Worm (Caenorhabditis elegans) whole organism, L4 larva: Measurements from ENCODE around the gene sra-29.
A peak's percentile ranks its signal among the peaks of the same experiment; 100 is the strongest.

ENCODE experiments used
- F49E8.2 ChIP-seq: sonication (generic microtip); optimal IDR thresholded peaks from 2 replicates; lab custom pipeline; 2016; ENCODE audit warnings: missing compliant biosample characterization, mild to moderate bottlenecking, missing genetic modification characterization, borderline replicate concordance
- R02D3.7 ChIP-seq: fragments of 150-350 bp; sonication (generic microtip); optimal IDR thresholded peaks from 3 replicates; lab custom pipeline; 2014; ENCODE audit warnings: missing biosample characterization, missing genetic modification characterization
- T26A8.4 ChIP-seq: fragments of 200-800 bp; sonication (Bioruptor generic); IDR thresholded peaks from 2 replicates; pipeline ENCODE4 v1.3.6; 2022; ENCODE audit warnings: missing genetic modification characterization, missing compliant biosample characterization
- ZK546.5 ChIP-seq, 2 experiments: sonication (generic microtip); optimal IDR thresholded peaks; 2 replicates each; lab custom pipeline; 2017; ENCODE audit warnings: missing biosample characterization in 2 of 2, missing genetic modification characterization in 2 of 2
- aha-1 ChIP-seq: fragments of 150-350 bp; peaks from one replicate; lab custom pipeline; 2014; ENCODE audit warnings: missing biosample characterization, missing genetic modification characterization
- ama-1 ChIP-seq: fragments of 150-350 bp; optimal IDR thresholded peaks from 2 replicates; lab custom pipeline; 2014; ENCODE audit warnings: inconsistent platforms, mixed read lengths
- attf-4 ChIP-seq: sonication (generic microtip); optimal IDR thresholded peaks from 3 replicates; lab custom pipeline; 2017; ENCODE audit warnings: missing biosample characterization, missing genetic modification characterization
- ceh-32 ChIP-seq: sonication (generic microtip); optimal IDR thresholded peaks from 2 replicates; lab custom pipeline; 2016; ENCODE audit warnings: mild to moderate bottlenecking, missing genetic modification characterization, missing compliant biosample characterization; ENCODE audit not compliant: poor library complexity
- ceh-44 ChIP-seq: fragments of 200-800 bp; sonication (Bioruptor generic); IDR thresholded peaks from 2 replicates; pipeline ENCODE4 v1.3.6; 2022; ENCODE audit warnings: missing genetic modification reagents, missing genetic modification characterization, missing compliant biosample characterization
- daf-12 ChIP-seq: fragments of 150-350 bp; optimal IDR thresholded peaks from 2 replicates; lab custom pipeline; 2014; ENCODE audit warnings: missing biosample characterization, missing genetic modification reagents, missing genetic modification characterization
- daf-19 ChIP-seq: fragments of 200-800 bp; sonication (Bioruptor generic); conservative IDR thresholded peaks from 2 replicates; pipeline ENCODE4 v1.3.6; 2022; ENCODE audit warnings: missing genetic modification characterization, missing compliant biosample characterization
- daf-8 ChIP-seq: fragments of 200-800 bp; sonication (Bioruptor generic); IDR thresholded peaks from 2 replicates; pipeline ENCODE4 v1.3.6; 2022; ENCODE audit warnings: missing genetic modification characterization, missing compliant biosample characterization
- egl-27 ChIP-seq: sonication (generic microtip); optimal IDR thresholded peaks from 3 replicates; lab custom pipeline; 2017; ENCODE audit warnings: missing biosample characterization, missing genetic modification reagents, missing genetic modification characterization
- egl-43 ChIP-seq: fragments of 200-800 bp; sonication (Bioruptor generic); IDR thresholded peaks from 2 replicates; pipeline ENCODE4 v1.3.6; 2022; ENCODE audit warnings: missing genetic modification reagents, missing genetic modification characterization, missing compliant biosample characterization
- fkh-10 ChIP-seq: fragments of 150-350 bp; optimal IDR thresholded peaks from 2 replicates; lab custom pipeline; 2014; ENCODE audit warnings: missing biosample characterization, missing genetic modification reagents, missing genetic modification characterization
- hif-1 ChIP-seq, 2 experiments: sonication (generic microtip); optimal IDR thresholded peaks; 2 replicates each; lab custom pipeline; 2016 to 2017; ENCODE audit warnings: missing compliant biosample characterization in 2 of 2, missing genetic modification characterization in 2 of 2, missing genetic modification reagents in 2 of 2, missing genotype in 2 of 2, mild to moderate bottlenecking in 1 of 2
- hlh-11 ChIP-seq: fragments of 200-800 bp; sonication (Bioruptor generic); optimal IDR thresholded peaks from 2 replicates; lab custom pipeline; 2018; ENCODE audit warnings: mild to moderate bottlenecking, missing genetic modification characterization, missing compliant biosample characterization
- hlh-30 ChIP-seq: sonication (generic microtip); optimal IDR thresholded peaks from 2 replicates; lab custom pipeline; 2017; ENCODE audit warnings: antibody characterized with exemption, mild to moderate bottlenecking, missing genetic modification characterization, missing compliant biosample characterization; ENCODE audit not compliant: insufficient read depth
- lin-13 ChIP-seq: fragments of 150-350 bp; optimal IDR thresholded peaks from 2 replicates; lab custom pipeline; 2014; ENCODE audit warnings: missing biosample characterization, missing genetic modification reagents, missing genetic modification characterization
- lin-15B ChIP-seq: fragments of 150-350 bp; sonication (generic microtip); optimal IDR thresholded peaks from 3 replicates; lab custom pipeline; 2014; ENCODE audit warnings: missing biosample characterization, missing genetic modification characterization
- lin-38 ChIP-seq: fragments of 200-800 bp; sonication (Bioruptor generic); IDR thresholded peaks from 2 replicates; pipeline ENCODE4 v1.3.6; 2022; ENCODE audit warnings: missing genetic modification reagents, missing genetic modification characterization, missing compliant biosample characterization
- lsy-2 ChIP-seq, 2 experiments: fragments of 150-350 bp in 1 of 2; sonication (generic microtip) in 1 of 2; optimal IDR thresholded peaks; 2 replicates each; lab custom pipeline; 2014 to 2017; ENCODE audit warnings: missing biosample characterization in 2 of 2, missing genetic modification characterization in 2 of 2
- madf-5 ChIP-seq, 2 experiments: fragments of 200-800 bp; sonication (Bioruptor generic); IDR thresholded peaks; 2 replicates each; pipeline ENCODE4 v1.3.6; 2022; ENCODE audit warnings: missing compliant biosample characterization in 2 of 2, missing genetic modification characterization in 2 of 2
- mep-1 ChIP-seq: fragments of 150-350 bp; sonication (generic microtip); optimal IDR thresholded peaks from 3 replicates; lab custom pipeline; 2014; ENCODE audit warnings: missing biosample characterization, missing genetic modification characterization
- mes-2 ChIP-seq: sonication (generic microtip); optimal IDR thresholded peaks from 2 replicates; lab custom pipeline; 2016; ENCODE audit warnings: missing genotype, mild to moderate bottlenecking, missing genetic modification characterization, missing compliant biosample characterization; ENCODE audit not compliant: poor library complexity, severe bottlenecking
- nhr-10 ChIP-seq: fragments of 150-350 bp; optimal IDR thresholded peaks from 2 replicates; lab custom pipeline; 2014; ENCODE audit warnings: missing biosample characterization, missing genetic modification characterization
- nhr-102 ChIP-seq: sonication (generic microtip); optimal IDR thresholded peaks from 2 replicates; lab custom pipeline; 2016; ENCODE audit warnings: mild to moderate bottlenecking, missing genetic modification characterization, moderate library complexity, missing compliant biosample characterization
- nhr-111 ChIP-seq: fragments of 200-800 bp; sonication (Bioruptor generic); optimal IDR thresholded peaks from 2 replicates; lab custom pipeline; 2018; ENCODE audit warnings: mild to moderate bottlenecking, missing genetic modification characterization, missing compliant biosample characterization
- nhr-28 ChIP-seq: fragments of 150-350 bp; optimal IDR thresholded peaks from 2 replicates; lab custom pipeline; 2014; ENCODE audit warnings: missing biosample characterization, missing genetic modification characterization
- nhr-42 ChIP-seq: fragments of 200-800 bp; sonication (Bioruptor generic); IDR thresholded peaks from 2 replicates; pipeline ENCODE4 v1.3.6; 2022; ENCODE audit warnings: missing genetic modification characterization, missing compliant biosample characterization
- nhr-6 ChIP-seq: fragments of 150-350 bp; optimal IDR thresholded peaks from 2 replicates; lab custom pipeline; 2014; ENCODE audit warnings: missing biosample characterization, missing genetic modification characterization
- nhr-76 ChIP-seq: fragments of 150-350 bp; optimal IDR thresholded peaks from 2 replicates; lab custom pipeline; 2014; ENCODE audit warnings: missing biosample characterization, missing genetic modification characterization
- sdz-12 ChIP-seq: fragments of 200-800 bp; sonication (Bioruptor generic); optimal IDR thresholded peaks from 2 replicates; lab custom pipeline; 2018; ENCODE audit warnings: mild to moderate bottlenecking, missing genetic modification characterization, missing compliant biosample characterization
- snpc-1.2 ChIP-seq: fragments of 200-800 bp; sonication (Bioruptor generic); IDR thresholded peaks from 2 replicates; pipeline ENCODE4 v1.3.6; 2022; ENCODE audit warnings: missing genetic modification reagents, missing genetic modification characterization, missing compliant biosample characterization
- tag-97 ChIP-seq: fragments of 200-800 bp; sonication (Bioruptor generic); IDR thresholded peaks from 2 replicates; pipeline ENCODE4 v1.3.6; 2022; ENCODE audit warnings: missing genetic modification characterization, missing compliant biosample characterization
- unc-130 ChIP-seq: sonication (generic microtip); optimal IDR thresholded peaks from 2 replicates; lab custom pipeline; 2016; ENCODE audit warnings: missing genetic modification reagents, missing genetic modification characterization, missing compliant biosample characterization
- vab-7 ChIP-seq: fragments of 200-800 bp; sonication (Bioruptor generic); IDR thresholded peaks from 2 replicates; pipeline ENCODE4 v1.3.6; 2022; ENCODE audit warnings: missing genetic modification reagents, missing genetic modification characterization, missing compliant biosample characterization
- zfp-3 ChIP-seq: fragments of 200-800 bp; sonication (Bioruptor generic); conservative IDR thresholded peaks from 2 replicates; pipeline ENCODE4 v1.3.6; 2022; ENCODE audit warnings: missing genetic modification reagents, missing genetic modification characterization, missing compliant biosample characterization
- zip-11 ChIP-seq: fragments of 200-800 bp; sonication (Bioruptor generic); IDR thresholded peaks from 2 replicates; pipeline ENCODE4 v1.3.6; 2022; ENCODE audit warnings: missing genetic modification characterization, missing compliant biosample characterization

The sra-29 gene

ce11 chrII:6598050-6598449 lies 22.5 kb upstream of the sra-29 start, which contains the start of gene dnj-8:
TSS of gene dnj-8 (minus strand) at chrII:6598080.
- no peak for TF ChIP-seq hif-1 (tag; optimal IDR thresholded peaks at IDR 0.05; lab: Kevin White, UChicago)
- no peak for TF ChIP-seq ceh-32 (tag; lab: Kevin White, UChicago)
- TF ChIP-seq mes-2 (tag; lab: Kevin White, UChicago) = peak; percentile 44
- TF ChIP-seq madf-5 (GFP tag; IDR thresholded peaks at IDR 0.05; lab: Robert Waterston, UW) = no peak
- no peak for TF ChIP-seq daf-8 (GFP tag; lab: Robert Waterston, UW)
- TF ChIP-seq hlh-30 (tag; lab: Kevin White, UChicago) = no peak
- peak; percentile 52 for TF ChIP-seq ama-1 (lab: Kevin White, UChicago)
- TF ChIP-seq sdz-12 (GFP tag; lab: Kevin White, UChicago) = no peak
- TF ChIP-seq egl-27 (tag; lab: Kevin White, UChicago) = no peak
- 0 out of 2 replicates have a peak, but pooled peaks have one; percentile 12 for TF ChIP-seq lin-38 (GFP tag; lab: Robert Waterston, UW)
- TF ChIP-seq lsy-2 (tag; optimal IDR thresholded peaks at IDR 0.05; lab: Kevin White, UChicago) = no peak
- TF ChIP-seq nhr-76 (tag; lab: Kevin White, UChicago) = no peak
- no peak for TF ChIP-seq ceh-44 (GFP tag; lab: Robert Waterston, UW)
- TF ChIP-seq daf-12 (tag; lab: Kevin White, UChicago) = no peak
- TF ChIP-seq nhr-111 (GFP tag; lab: Kevin White, UChicago) = no peak
- no peak for TF ChIP-seq nhr-28 (tag; lab: Kevin White, UChicago)
- no peak for TF ChIP-seq daf-19 (GFP tag; lab: Robert Waterston, UW)
- no peak for TF ChIP-seq egl-43 (GFP tag; lab: Robert Waterston, UW)
- no peak for TF ChIP-seq zip-11
- TF ChIP-seq attf-4 (tag; lab: Kevin White, UChicago) = no peak
- no peak for TF ChIP-seq nhr-10 (tag; lab: Kevin White, UChicago)
- TF ChIP-seq mep-1 (tag; lab: Kevin White, UChicago) = peak; percentile 2
- no peak for TF ChIP-seq unc-130 (GFP tag; lab: Kevin White, UChicago)
- no peak for TF ChIP-seq fkh-10 (GFP tag; lab: Kevin White, UChicago)
- TF ChIP-seq F49E8.2 (tag; lab: Kevin White, UChicago) = no peak
- no peak for TF ChIP-seq ZK546.5 (tag; optimal IDR thresholded peaks at IDR 0.05; lab: Kevin White, UChicago)
- no peak for TF ChIP-seq nhr-42
- TF ChIP-seq lin-15B (tag; lab: Kevin White, UChicago) = no peak
- no peak for TF ChIP-seq vab-7 (GFP tag; lab: Robert Waterston, UW)
- no peak for TF ChIP-seq T26A8.4 (GFP tag; lab: Robert Waterston, UW)
- no peak for TF ChIP-seq R02D3.7 (tag; lab: Kevin White, UChicago)
- TF ChIP-seq, all 104 proteins: peak for 4

- TF ChIP-seq hlh-11 (tag; lab: Kevin White, UChicago) (no peak), snpc-1.2 (GFP tag; lab: Robert Waterston, UW) (0 out of 2 replicates have a peak, but pooled peaks have one; percentile 30)
Observed at ce11 chrII:6597507-6597906, 22.0 kb upstream of the sra-29 start.

- no peak for TF ChIP-seq nhr-42
- TF ChIP-seq aha-1 (tag; lab: Kevin White, UChicago) = no peak
- TF ChIP-seq tag-97 (GFP tag; lab: Robert Waterston, UW) = no peak
- TF ChIP-seq nhr-102 (tag; lab: Kevin White, UChicago) = no peak
- no peak for TF ChIP-seq zfp-3 (GFP tag; lab: Robert Waterston, UW)
- no peak for TF ChIP-seq T26A8.4 (GFP tag; lab: Robert Waterston, UW)
- TF ChIP-seq nhr-6 (tag; lab: Kevin White, UChicago) = no peak
- no peak for TF ChIP-seq mes-2 (tag; lab: Kevin White, UChicago)
- TF ChIP-seq lin-13 = no peak
- no peak for TF ChIP-seq ceh-32 (tag; lab: Kevin White, UChicago)
Observed at ce11 chrII:6594151-6594550, 18.6 kb upstream of the sra-29 start, which contains the start of gene aipr-1. TSS of gene aipr-1 (minus strand) at chrII:6594251.
